Fruit fly (Drosophila melanogaster) whole organism, pupa: ENCODE measurements around the gene Polr2J.

Experiments
- CG12605 ChIP-seq: fragments of 200-800 bp; sonication (Bioruptor generic); IDR thresholded peaks from 2 replicates; pipeline ENCODE4 v1.3.6; 2022; ENCODE audit warnings: missing biosample characterization, missing genetic modification characterization
- CG13204 ChIP-seq: fragments of 200-800 bp; sonication (Bioruptor generic); optimal IDR thresholded peaks from 2 replicates; lab custom pipeline; 2018; ENCODE audit warnings: missing biosample characterization, mild to moderate bottlenecking, missing genetic modification characterization, moderate library complexity
- CG14655 ChIP-seq: fragments of 200-800 bp; sonication (Bioruptor generic); optimal IDR thresholded peaks from 3 replicates; lab custom pipeline; 2017; ENCODE audit warnings: mild to moderate bottlenecking, missing biosample characterization, missing genetic modification reagents, missing genetic modification characterization
- CG15710 ChIP-seq: fragments of 200-800 bp; sonication (Bioruptor generic); optimal IDR thresholded peaks from 2 replicates; lab custom pipeline; 2018; ENCODE audit warnings: missing biosample characterization, mild to moderate bottlenecking, missing genetic modification characterization, moderate library complexity
- CG17806 ChIP-seq: fragments of 200-800 bp; sonication (Bioruptor generic); optimal IDR thresholded peaks from 2 replicates; lab custom pipeline; 2018; ENCODE audit warnings: missing biosample characterization, mild to moderate bottlenecking, missing genetic modification characterization, moderate library complexity
- CG32121 ChIP-seq: fragments of 200-800 bp; sonication (Bioruptor generic); IDR thresholded peaks from 2 replicates; pipeline ENCODE4 v1.3.6; 2022; ENCODE audit warnings: missing biosample characterization, missing genetic modification characterization
- CG34367 ChIP-seq: fragments of 200-800 bp; sonication (Bioruptor generic); optimal IDR thresholded peaks from 2 replicates; lab custom pipeline; 2018; ENCODE audit warnings: missing biosample characterization, mild to moderate bottlenecking, missing genetic modification characterization
- CG4496 ChIP-seq: fragments of 200-800 bp; sonication (Bioruptor generic); IDR thresholded peaks from 3 replicates; pipeline ENCODE4 v1.3.6; 2022; ENCODE audit warnings: missing biosample characterization, missing genetic modification characterization
- CG9948 ChIP-seq: fragments of 200-800 bp; sonication (Bioruptor generic); optimal IDR thresholded peaks from 2 replicates; lab custom pipeline; 2018; ENCODE audit warnings: missing biosample characterization, mild to moderate bottlenecking, missing genetic modification characterization, moderate library complexity
- D1 ChIP-seq: fragments of 200-800 bp; sonication (Bioruptor generic); optimal IDR thresholded peaks from 2 replicates; lab custom pipeline; 2018; ENCODE audit warnings: missing biosample characterization, mild to moderate bottlenecking, missing genetic modification characterization, moderate library complexity
- Ets98B ChIP-seq: fragments of 200-800 bp; sonication (Bioruptor generic); IDR thresholded peaks from 2 replicates; pipeline ENCODE4 v1.3.6; 2022; ENCODE audit warnings: missing biosample characterization, missing genetic modification characterization
- Snoo ChIP-seq: fragments of 200-800 bp; sonication (Bioruptor generic); optimal IDR thresholded peaks from 3 replicates; lab custom pipeline; 2017; ENCODE audit warnings: missing biosample characterization, mild to moderate bottlenecking, missing genetic modification characterization, inconsistent platforms
- fd96Ca ChIP-seq: fragments of 200-800 bp; sonication (Bioruptor generic); IDR thresholded peaks from 3 replicates; pipeline ENCODE4 v1.3.6; 2022; ENCODE audit warnings: missing biosample characterization, missing genetic modification characterization

DNA sequence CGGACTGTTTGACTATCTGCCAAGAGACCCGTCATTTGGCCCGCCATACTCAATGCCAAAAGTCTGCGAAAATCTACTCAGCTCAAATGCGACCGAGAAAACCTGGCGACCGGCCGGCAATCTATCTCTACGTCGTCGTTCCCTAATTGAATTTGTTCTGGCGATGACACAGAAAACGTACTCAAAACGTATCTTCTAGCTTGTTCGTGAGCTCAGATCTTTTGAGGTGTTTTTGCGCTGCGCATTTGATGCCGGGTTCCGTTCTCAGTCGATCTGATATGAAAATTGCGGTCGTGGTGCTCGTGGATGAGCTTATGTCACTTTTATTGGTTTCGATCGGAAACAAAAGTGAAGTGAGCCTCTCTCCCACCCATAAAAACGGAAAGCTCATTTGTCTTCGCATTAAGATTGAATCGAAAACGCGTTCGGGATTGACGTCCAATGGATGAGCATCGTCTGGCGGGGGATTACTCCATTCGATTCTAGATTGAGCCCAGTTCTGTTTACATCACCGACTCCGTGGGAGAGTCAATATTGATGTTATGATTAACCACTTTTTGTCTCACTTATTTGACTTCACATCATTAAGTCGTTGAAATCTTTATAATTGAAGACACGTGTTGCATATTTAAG, 22.4 kb downstream of the Polr2J start:
- no peak for TF ChIP-seq CG12605 (GFP tag; lab: Robert Waterston, UW)
- TF ChIP-seq CG34367 (tag; lab: Kevin White, UChicago), result no peak
- no peak for TF ChIP-seq D1
- no peak for TF ChIP-seq CG9948 (tag; lab: Kevin White, UChicago)
- TF ChIP-seq fd96Ca (GFP tag; lab: Robert Waterston, UW), result no peak
- no peak for TF ChIP-seq CG4496 (GFP tag; lab: Robert Waterston, UW)
- no peak for TF ChIP-seq CG14655 (GFP tag; lab: Kevin White, UChicago)
- no peak for TF ChIP-seq CG32121 (GFP tag; lab: Robert Waterston, UW)
- no peak for TF ChIP-seq CG13204
- no peak for TF ChIP-seq Ets98B (GFP tag; lab: Robert Waterston, UW)
- no peak for TF ChIP-seq CG17806 (tag; lab: Kevin White, UChicago)
- TF ChIP-seq CG15710, result no peak
- TF ChIP-seq Snoo (tag; lab: Kevin White, UChicago), result no peak
